Fruit fly (Drosophila melanogaster): ENCODE data around the gene scpr-C.

DNA sequence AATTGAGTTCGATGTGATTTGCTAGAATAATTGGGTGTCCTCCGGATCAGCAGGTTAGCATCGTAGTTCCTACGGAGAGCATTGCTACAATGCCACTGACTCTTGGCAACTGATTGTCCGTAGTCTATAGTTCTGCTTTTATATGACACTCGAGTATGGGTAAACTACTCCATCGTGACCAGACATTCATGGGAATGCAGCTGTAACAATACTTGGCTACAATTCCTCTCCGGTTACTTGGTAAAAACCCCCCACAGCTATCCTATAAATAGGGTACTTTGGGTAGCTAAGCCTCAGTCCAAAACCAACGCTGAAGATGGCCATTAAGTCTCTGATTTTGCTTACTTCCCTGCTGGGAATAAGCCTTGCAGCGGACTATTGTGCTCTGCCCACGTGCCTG lies at the start of gene scpr-C:
- TF ChIP-seq Sin3A (optimal IDR thresholded peaks at IDR 0.05) (no peak), insv (optimal IDR thresholded peaks at IDR 0.05) (no peak), psq (optimal IDR thresholded peaks at IDR 0.05) (no peak)

All from Kc167 (cell line).